Fruit fly (Drosophila melanogaster) S2 (cell line): ENCODE results near the gene CG43090.

Experiments used
- CG8478 ChIP-seq: fragments of >200 bp; optimal IDR thresholded peaks from 2 replicates; lab custom pipeline; 2018
- CTCF ChIP-seq, 2 experiments: fragments of >200 bp; optimal IDR thresholded peaks; 2 replicates each; lab custom pipeline; 2018

DNA sequence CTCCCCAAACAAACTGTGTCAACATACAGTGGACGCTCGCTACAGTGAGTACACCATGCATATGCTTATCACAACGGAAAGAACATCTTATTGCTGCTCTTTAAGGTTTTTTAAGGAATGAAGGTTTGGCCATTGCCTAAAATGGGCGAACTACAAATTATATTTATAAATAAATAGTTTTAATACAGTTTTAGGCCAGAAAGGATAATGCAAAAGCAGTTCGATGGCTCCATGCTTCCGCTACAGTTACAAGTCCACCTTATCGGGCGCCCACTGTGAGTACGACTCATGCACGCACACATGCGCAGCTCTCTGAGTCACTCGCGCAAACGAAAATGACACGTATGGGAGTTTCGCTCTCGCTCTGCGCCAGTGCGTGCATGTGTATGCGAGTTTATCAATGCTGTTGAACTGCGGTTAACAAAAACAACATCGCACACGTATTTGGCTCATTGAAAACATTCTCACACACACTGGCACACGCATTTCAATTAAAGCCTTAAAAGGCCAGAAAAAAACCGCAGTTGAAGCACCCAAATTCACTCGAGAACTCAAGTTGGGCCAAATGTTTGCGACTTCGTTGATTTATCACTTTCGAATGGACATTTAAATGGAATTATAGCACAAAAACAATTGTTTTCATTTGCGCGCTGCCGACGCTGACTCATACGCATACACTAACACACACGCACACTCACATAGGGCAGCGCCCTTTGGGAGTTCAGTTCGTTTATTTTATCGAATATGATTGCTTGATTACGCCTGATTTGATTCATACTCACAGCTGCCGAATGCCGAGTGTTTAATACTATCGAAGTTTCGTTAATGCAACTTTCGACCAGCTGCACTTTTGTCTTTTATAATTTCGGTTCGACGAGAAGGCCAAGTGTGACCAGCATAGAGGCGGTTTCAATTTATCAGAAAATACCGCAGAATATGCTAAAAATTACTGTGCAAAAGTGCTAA, 24.8 kb upstream of the CG43090 start, which contains the start of gene sqh:
- TF ChIP-seq CG8478 (lab: Kevin White, UChicago), result no peak
- no peak for TF ChIP-seq CTCF (optimal IDR thresholded peaks at IDR 0.05; lab: Kevin White, UChicago)
